Fruit fly (Drosophila melanogaster): Measurements from ENCODE around the gene CG5078.
"Not testable (repeated sequence)": the region's sequence is repeated elsewhere in the genome, so short reads cannot be mapped to it uniquely, and the experiment has no call there.

dm6 chr3L:20499536-20499935 is 6.3 kb upstream of the CG5078 start, which contains the start of gene CG18281:
- TF ChIP-seq h, Myc, psq (optimal IDR thresholded peaks at IDR 0.05): not testable (repeated sequence)
